Worm (Caenorhabditis elegans): ENCODE measurements around the gene F37C4.4.

The F37C4.4 gene

DNA sequence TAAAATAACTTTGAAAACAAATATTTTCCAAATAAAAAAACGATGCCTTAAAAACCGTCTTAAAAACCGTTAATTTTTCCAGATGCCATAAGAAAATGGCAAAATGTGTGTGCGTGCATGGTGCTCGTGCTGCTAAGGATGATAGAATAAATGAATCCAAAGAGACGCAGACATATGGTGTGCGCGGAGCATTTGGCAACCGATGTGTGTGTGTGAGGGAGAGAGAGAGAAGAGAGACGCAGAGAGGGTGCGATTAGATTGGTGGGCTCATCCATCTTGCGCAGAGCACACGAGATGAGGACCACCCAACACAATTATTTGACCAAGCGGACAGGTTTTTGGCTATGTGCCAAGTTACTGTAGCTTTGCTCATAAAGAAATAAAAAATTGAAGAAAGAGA is 42.4 kb upstream of the F37C4.4 start (continued):
- TF ChIP-seq cey-2 (tag; optimal IDR thresholded peaks at IDR 0.05; ENCODE audit: borderline replicate concordance, insufficient read depth) (no peak), daf-8 (GFP tag; IDR thresholded peaks at IDR 0.05) (no peak), lir-3 (tag; optimal IDR thresholded peaks at IDR 0.05) (no peak), dve-1 (tag; optimal IDR thresholded peaks at IDR 0.05; ENCODE audit: insufficient read depth) (no peak), egl-43 (GFP tag; IDR thresholded peaks at IDR 0.05) (no peak), dmd-8 (GFP tag; IDR thresholded peaks at IDR 0.05) (no peak)

DNA sequence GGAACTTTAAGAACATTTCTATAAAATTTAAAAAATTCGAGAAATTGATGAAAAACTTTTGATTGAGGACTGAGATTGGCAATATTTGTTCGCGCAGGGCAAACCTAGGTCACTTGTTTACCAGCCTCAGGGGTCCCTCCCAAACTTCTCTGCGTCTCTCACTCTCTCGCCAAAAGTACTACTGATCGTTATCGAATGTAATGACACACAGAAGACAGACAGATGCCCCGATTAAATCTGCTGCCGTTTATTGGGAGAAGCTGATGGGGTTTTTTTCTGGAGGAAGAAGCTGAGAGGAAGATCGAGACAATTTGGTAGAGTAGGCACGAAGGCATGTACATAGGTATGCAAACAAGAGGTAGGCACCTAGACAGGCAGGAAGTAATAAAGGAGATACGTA is 41.7 kb upstream of the F37C4.4 start:
- no peak for TF ChIP-seq ZK337.2 (GFP tag; IDR thresholded peaks at IDR 0.05)
- TF ChIP-seq ceh-82 (tag; optimal IDR thresholded peaks at IDR 0.05) = no peak
- no peak for TF ChIP-seq pha-4 (GFP tag; IDR thresholded peaks at IDR 0.05)
- TF ChIP-seq pha-4 (tag; optimal IDR thresholded peaks at IDR 0.05) = no peak
- no peak for TF ChIP-seq tag-97 (GFP tag; IDR thresholded peaks at IDR 0.05)
- TF ChIP-seq vab-7 (GFP tag; IDR thresholded peaks at IDR 0.05) = no peak
- no peak for TF ChIP-seq aha-1 (tag)
- TF ChIP-seq mes-2 (tag; optimal IDR thresholded peaks at IDR 0.05; ENCODE audit: poor library complexity, severe bottlenecking) = no peak
- TF ChIP-seq hlh-30 (tag; optimal IDR thresholded peaks at IDR 0.05; ENCODE audit: insufficient read depth) = no peak
- no peak for TF ChIP-seq pqm-1 (tag; optimal IDR thresholded peaks at IDR 0.05)
- TF ChIP-seq F10B5.3 (tag; optimal IDR thresholded peaks at IDR 0.05) = no peak
- no peak for TF ChIP-seq nhr-77 (tag; optimal IDR thresholded peaks at IDR 0.05)
- TF ChIP-seq sdz-12 (GFP tag; optimal IDR thresholded peaks at IDR 0.05) = no peak
- TF ChIP-seq egl-43 (GFP tag; IDR thresholded peaks at IDR 0.05) = no peak
- TF ChIP-seq nhr-28 (tag; optimal IDR thresholded peaks at IDR 0.05) = no peak
- no peak for TF ChIP-seq Y48G9A.11 (GFP tag; IDR thresholded peaks at IDR 0.05)
- no peak for TF ChIP-seq ces-1 (GFP tag; optimal IDR thresholded peaks at IDR 0.05)

DNA sequence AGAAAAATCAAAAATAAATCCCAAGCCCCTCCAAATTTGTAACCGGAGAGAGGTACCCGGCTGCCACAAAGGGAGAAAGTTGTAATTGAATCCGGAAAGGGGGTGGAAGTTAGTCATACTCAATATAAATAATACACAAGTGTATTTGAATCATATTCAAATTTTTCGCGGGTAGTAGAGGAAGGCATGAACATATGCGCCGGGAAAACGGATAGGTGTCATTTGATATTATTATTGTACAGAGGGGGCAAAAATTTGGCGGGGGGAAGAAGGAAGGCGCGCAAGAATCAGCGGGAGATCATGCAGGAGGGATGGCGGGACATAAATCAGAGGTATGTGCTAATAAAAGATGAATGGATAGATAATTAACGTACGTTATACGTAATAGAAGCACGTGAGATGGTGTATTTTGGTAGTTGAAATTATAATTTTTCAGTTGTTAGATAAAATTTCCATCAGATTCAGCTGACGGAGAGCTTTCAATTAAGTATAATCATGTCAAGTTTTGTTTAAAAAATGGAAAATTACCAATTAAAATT is 40.5 kb upstream of the F37C4.4 start, which contains the start of gene F28F9.3:
Gene F28F9.3, plus strand, starts transcription at position 301 of the 539 bp plus-strand sequence.
- TF ChIP-seq snpc-1.2 (GFP tag; IDR thresholded peaks at IDR 0.05) (no peak), aha-1 (tag) (peak; percentile 63)

DNA sequence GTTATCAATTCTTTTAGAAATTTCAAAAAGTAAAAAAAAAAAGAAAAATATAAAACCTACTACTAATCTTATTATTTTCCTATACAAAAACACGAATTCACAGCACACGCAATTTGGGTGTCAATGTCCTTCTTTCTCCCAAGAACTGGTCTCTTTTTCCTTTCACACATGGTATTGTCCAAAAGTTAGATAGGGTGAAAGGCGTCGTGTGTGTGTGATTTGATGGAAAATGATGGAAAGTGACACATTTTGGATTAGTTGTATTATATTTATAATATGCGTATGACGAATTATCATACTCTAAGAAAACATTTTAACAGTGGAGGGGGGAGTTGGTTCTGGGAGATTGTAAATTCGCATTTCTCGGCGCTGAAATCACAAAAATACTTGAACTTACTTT is 39.4 kb upstream of the F37C4.4 start:
- TF ChIP-seq arid-1 (GFP tag; conservative IDR thresholded peaks at IDR 0.05) = no peak
- TF ChIP-seq mdl-1 (tag; optimal IDR thresholded peaks at IDR 0.05) = peak in 1 of 2 experiments; percentile 15
- TF ChIP-seq nhr-28 (tag; optimal IDR thresholded peaks at IDR 0.05) = no peak
- no peak for TF ChIP-seq fkh-10 (GFP tag; optimal IDR thresholded peaks at IDR 0.05)
- no peak for TF ChIP-seq nhr-48 (tag; optimal IDR thresholded peaks at IDR 0.05)
- TF ChIP-seq ces-1 (GFP tag; optimal IDR thresholded peaks at IDR 0.05) = no peak

DNA sequence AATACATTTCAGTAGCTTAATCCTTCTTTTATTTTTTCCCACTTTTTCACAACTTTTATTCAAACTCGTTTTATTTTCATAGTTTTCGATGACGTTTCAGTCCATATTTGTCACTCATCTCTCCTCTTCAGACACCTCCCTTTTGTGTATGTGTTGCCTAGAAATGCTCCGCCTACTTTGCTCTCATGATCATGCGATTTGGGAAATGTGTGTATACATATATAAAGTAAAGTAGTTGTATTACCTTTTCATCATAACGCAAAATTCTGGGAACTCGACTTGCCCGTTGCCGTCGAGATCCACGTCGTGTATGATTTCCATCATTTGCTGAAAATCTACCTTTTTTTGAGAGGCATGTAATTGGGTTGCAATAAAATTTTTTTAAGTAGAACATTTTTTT is 35.1 kb upstream of the F37C4.4 start:
- no peak for TF ChIP-seq ceh-20 (GFP tag; IDR thresholded peaks at IDR 0.05)
- TF ChIP-seq tra-1 (GFP tag; IDR thresholded peaks at IDR 0.05) = no peak

DNA sequence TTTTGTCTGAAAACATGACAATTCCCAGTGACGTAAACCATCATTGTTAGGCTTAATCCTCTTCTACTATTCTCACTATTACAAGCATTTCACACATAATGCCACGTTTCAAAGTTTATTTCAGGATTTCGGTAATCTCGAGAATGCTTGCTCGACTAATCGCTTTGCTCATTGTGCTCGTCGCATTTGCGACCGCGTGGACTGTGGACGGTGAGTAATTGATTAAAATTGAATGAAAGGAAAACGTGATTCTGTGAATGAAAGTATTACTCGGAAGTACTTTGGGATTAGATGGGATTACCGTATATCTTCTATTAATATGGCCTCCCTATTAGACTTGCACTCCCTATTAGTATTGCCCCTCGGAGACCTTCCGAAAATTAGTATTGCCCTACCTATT is 33.3 kb upstream of the F37C4.4 start:
- TF ChIP-seq arid-1 (GFP tag; conservative IDR thresholded peaks at IDR 0.05) (no peak), T20F7.1 (GFP tag; optimal IDR thresholded peaks at IDR 0.05) (no peak), aha-1 (tag) (peak; percentile 83)

DNA sequence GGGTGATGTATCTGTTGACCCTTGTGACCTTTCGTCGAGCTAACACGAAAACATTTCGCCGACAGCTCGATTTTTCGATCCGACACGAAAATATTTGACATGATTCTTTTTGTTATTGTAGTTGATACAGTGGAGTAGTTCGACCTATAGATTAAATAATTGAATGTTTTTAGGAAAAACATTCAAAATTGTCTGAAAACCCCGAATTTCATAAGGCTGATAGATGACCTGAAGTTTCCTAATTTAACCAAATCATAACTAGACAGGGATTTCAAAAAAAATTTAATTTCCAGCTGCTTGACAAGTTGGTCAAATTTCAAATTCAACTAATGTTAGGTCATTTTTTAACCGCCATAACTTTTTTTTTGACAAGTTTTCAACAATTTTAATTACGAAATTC is 32.0 kb upstream of the F37C4.4 start, which contains the start of gene cal-3:
Gene cal-3, minus strand, starts transcription at position 101 of the 400 bp plus-strand sequence.
- no peak for TF ChIP-seq lin-13 (GFP tag; optimal IDR thresholded peaks at IDR 0.05)
- TF ChIP-seq ztf-11 (tag; optimal IDR thresholded peaks at IDR 0.05) = no peak
- TF ChIP-seq lir-3 (tag; optimal IDR thresholded peaks at IDR 0.05) = no peak
- TF ChIP-seq nhr-6 (tag; optimal IDR thresholded peaks at IDR 0.05) = no peak
- no peak for TF ChIP-seq pqm-1 (tag; optimal IDR thresholded peaks at IDR 0.05)
- TF ChIP-seq nhr-237 (tag; optimal IDR thresholded peaks at IDR 0.05) = no peak
- TF ChIP-seq unc-62 (GFP tag; optimal IDR thresholded peaks at IDR 0.05 in 1 of 2) = no peak
- no peak for TF ChIP-seq unc-62 (tag; optimal IDR thresholded peaks at IDR 0.05)
- no peak for TF ChIP-seq nhr-48 (tag; optimal IDR thresholded peaks at IDR 0.05)
- no peak for TF ChIP-seq set-16 (GFP tag; IDR thresholded peaks at IDR 0.05)
- TF ChIP-seq dmd-6 (GFP tag; IDR thresholded peaks at IDR 0.05) = no peak
- TF ChIP-seq snpc-1.2 (GFP tag; IDR thresholded peaks at IDR 0.05) = no peak
- no peak for TF ChIP-seq Y75B8A.6 (GFP tag; IDR thresholded peaks at IDR 0.05)
- no peak for TF ChIP-seq lin-38 (GFP tag; IDR thresholded peaks at IDR 0.05)

Data from whole organism, L4 larva.